Worm (Caenorhabditis elegans): ENCODE measurements around the gene gtf-2A2.

Gene gtf-2A2

DNA sequence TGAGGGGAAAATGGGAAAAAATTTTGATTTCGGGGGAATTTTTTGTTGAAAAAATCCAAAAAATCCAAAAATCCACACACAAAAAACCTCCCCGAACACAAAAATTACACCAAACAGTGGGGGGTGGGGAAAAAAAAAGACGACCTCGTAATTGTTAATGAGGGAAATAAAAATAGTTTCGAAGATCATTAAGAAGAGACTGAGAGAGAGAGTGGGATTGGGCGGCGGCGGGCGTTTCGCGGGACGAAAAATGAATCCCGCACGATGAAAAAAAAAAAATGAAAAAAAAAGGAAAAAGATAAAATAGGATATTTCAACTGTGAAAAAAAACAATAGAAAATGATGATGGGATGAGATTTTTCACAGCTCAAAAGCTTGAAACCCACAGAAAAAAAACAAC, 24.9 kb upstream of the gtf-2A2 start, which contains the start of gene gldi-8:
Gene gldi-8 (minus strand): TSS at position 58 of the 400 bp plus-strand sequence.
- TF ChIP-seq ceh-63 (GFP tag; optimal IDR thresholded peaks at IDR 0.05) (no peak), ceh-8 (GFP tag; optimal IDR thresholded peaks at IDR 0.05) (no peak), pqm-1 (tag; optimal IDR thresholded peaks at IDR 0.05) (no peak), snpc-4 (tag; optimal IDR thresholded peaks at IDR 0.05) (peak; percentile 48), nhr-85 (tag) (peak; percentile 82), C16A3.4 (tag; optimal IDR thresholded peaks at IDR 0.05) (no peak), tlp-1 (tag; optimal IDR thresholded peaks at IDR 0.05) (no peak), sox-4 (tag; optimal IDR thresholded peaks at IDR 0.05) (no peak), lin-13 (GFP tag; optimal IDR thresholded peaks at IDR 0.05) (peak; percentile 53), isw-1 (GFP tag; IDR thresholded peaks at IDR 0.05) (no peak), mep-1 (tag; optimal IDR thresholded peaks at IDR 0.05) (no peak), ceh-90 (tag; optimal IDR thresholded peaks at IDR 0.05) (no peak), lin-15B (tag; optimal IDR thresholded peaks at IDR 0.05) (no peak), nhr-19 (GFP tag; conservative IDR thresholded peaks at IDR 0.05) (no peak), pag-3 (tag; optimal IDR thresholded peaks at IDR 0.05; ENCODE audit: borderline replicate concordance, insufficient read depth) (no peak), xbp-1 (tag; optimal IDR thresholded peaks at IDR 0.05) (no peak), zag-1 (tag; optimal IDR thresholded peaks at IDR 0.05) (no peak), aly-2 (tag; optimal IDR thresholded peaks at IDR 0.05) (no peak), pax-3 (tag; optimal IDR thresholded peaks at IDR 0.05) (no peak), nhr-76 (tag; optimal IDR thresholded peaks at IDR 0.05) (no peak), ztf-4 (tag; optimal IDR thresholded peaks at IDR 0.05) (no peak), blmp-1 (tag; optimal IDR thresholded peaks at IDR 0.05) (peak; percentile 8), alr-1 (tag; optimal IDR thresholded peaks at IDR 0.05; ENCODE audit: borderline replicate concordance) (no peak), rnt-1 (tag; optimal IDR thresholded peaks at IDR 0.05) (peak; percentile 27), fkh-8 (tag; optimal IDR thresholded peaks at IDR 0.05) (no peak), grh-1 (GFP tag; IDR thresholded peaks at IDR 0.05) (no peak), nhr-90 (tag; optimal IDR thresholded peaks at IDR 0.05; ENCODE audit: poor library complexity) (peak; percentile 5), dsc-1 (tag; optimal IDR thresholded peaks at IDR 0.05) (no peak), snu-23 (GFP tag; optimal IDR thresholded peaks at IDR 0.05) (peak; percentile 5), ceh-82 (tag; optimal IDR thresholded peaks at IDR 0.05) (peak in 1 of 3 experiments; percentile 1), elt-2 (tag; optimal IDR thresholded peaks at IDR 0.05) (no peak), nhr-71 (tag; optimal IDR thresholded peaks at IDR 0.05) (no peak), lin-14 (GFP tag; optimal IDR thresholded peaks at IDR 0.05) (peak; percentile 44), hpl-2 (GFP tag; optimal IDR thresholded peaks at IDR 0.05) (no peak), unc-98 (GFP tag; IDR thresholded peaks at IDR 0.05) (no peak)

DNA sequence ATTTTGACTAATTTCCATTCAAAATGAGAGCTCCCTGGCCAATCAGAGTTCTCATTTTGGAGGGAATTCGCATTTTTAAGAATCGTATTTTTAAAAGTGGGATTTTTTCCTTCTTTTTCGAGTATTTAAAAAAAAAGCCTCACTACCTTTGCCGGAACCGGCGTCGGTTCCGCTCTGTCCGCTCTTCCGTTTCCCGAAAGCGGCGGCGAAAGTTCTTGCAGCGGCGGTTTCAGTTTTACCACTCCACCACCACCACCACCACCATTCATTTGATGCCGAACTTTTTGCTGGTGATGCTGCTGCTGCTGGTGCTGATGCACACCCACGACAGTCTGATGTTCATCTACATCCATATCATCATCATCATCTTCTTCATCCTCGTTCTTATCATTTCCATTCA, 22.5 kb upstream of the gtf-2A2 start:
- TF ChIP-seq jun-1 (tag; optimal IDR thresholded peaks at IDR 0.05) (no peak), nhr-47 (tag; optimal IDR thresholded peaks at IDR 0.05) (peak; percentile 2), efl-1 (optimal IDR thresholded peaks at IDR 0.05) (no peak), efl-1 (GFP tag; optimal IDR thresholded peaks at IDR 0.05 in 1 of 2) (peak in 1 of 2 experiments; percentile 46)

DNA sequence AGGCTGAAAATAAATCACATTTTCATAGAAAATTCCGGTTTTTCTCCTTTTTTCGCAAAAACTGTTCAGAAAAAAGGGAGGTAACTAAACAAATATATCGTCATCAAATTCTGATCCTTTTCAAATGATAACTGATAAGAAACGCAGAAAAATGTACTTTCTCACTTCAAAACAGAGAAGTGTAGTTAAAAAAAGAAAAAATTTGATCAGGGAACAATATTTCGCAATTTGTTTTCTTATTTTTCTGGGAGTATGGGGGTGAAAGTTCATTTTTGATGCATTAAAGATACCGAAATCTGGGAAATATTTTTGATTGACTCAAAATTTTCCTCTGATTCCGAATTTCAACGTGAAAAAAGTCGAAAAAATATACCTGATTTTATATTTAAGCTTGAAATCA, 18.4 kb upstream of the gtf-2A2 start:
- no peak for TF ChIP-seq mdl-1 (tag; optimal IDR thresholded peaks at IDR 0.05)
- no peak for TF ChIP-seq fkh-4 (tag; optimal IDR thresholded peaks at IDR 0.05; ENCODE audit: borderline replicate concordance)

Data from whole organism, L1 larva.